Worm (Caenorhabditis elegans) whole organism, young adult: ENCODE data around the gene col-175.
"Not testable (repeated sequence)": the region's sequence is repeated elsewhere in the genome, so short reads cannot be mapped to it uniquely, and the experiment has no call there.

Source experiments
- B0035.1 ChIP-seq: sonication (generic microtip); optimal IDR thresholded peaks from 2 replicates; lab custom pipeline; 2016; ENCODE audit warnings: missing genetic modification characterization, mild to moderate bottlenecking, missing compliant biosample characterization, missing genotype, missing genetic modification reagents
- B0261.1 ChIP-seq: sonication (generic microtip); optimal IDR thresholded peaks from 2 replicates; lab custom pipeline; 2016; ENCODE audit warnings: mild to moderate bottlenecking, missing genetic modification characterization, moderate library complexity, missing compliant biosample characterization
- F23B12.7 ChIP-seq: sonication (generic microtip); optimal IDR thresholded peaks from 2 replicates; lab custom pipeline; 2017; ENCODE audit warnings: missing genetic modification characterization, mild to moderate bottlenecking, missing compliant biosample characterization, antibody characterized with exemption, moderate library complexity; ENCODE audit not compliant: insufficient read depth
- F49E8.2 ChIP-seq: sonication (generic microtip); optimal IDR thresholded peaks from 3 replicates; lab custom pipeline; 2017; ENCODE audit warnings: missing genetic modification characterization, mild to moderate bottlenecking, missing compliant biosample characterization, antibody characterized with exemption, moderate library complexity; ENCODE audit not compliant: insufficient read depth
- K12H6.12 ChIP-seq: fragments of 200-800 bp; sonication (Bioruptor generic); optimal IDR thresholded peaks from 2 replicates; lab custom pipeline; 2018; ENCODE audit warnings: mild to moderate bottlenecking, missing genetic modification characterization, missing compliant biosample characterization
- T07F8.4 ChIP-seq: sonication (generic microtip); optimal IDR thresholded peaks from 2 replicates; lab custom pipeline; 2016; ENCODE audit warnings: mild to moderate bottlenecking, missing genetic modification characterization, moderate library complexity, missing compliant biosample characterization
- T26A5.8 ChIP-seq: sonication (generic microtip); optimal IDR thresholded peaks from 2 replicates; lab custom pipeline; 2016; ENCODE audit warnings: missing genetic modification characterization, missing compliant biosample characterization
- Y53F4B.3 ChIP-seq: fragments of 200-800 bp; sonication (Bioruptor generic); IDR thresholded peaks from 2 replicates; pipeline ENCODE4 v1.3.6; 2022; ENCODE audit warnings: missing genetic modification reagents, missing genetic modification characterization, missing compliant biosample characterization
- Y67H2A.10 ChIP-seq: fragments of 200-800 bp; sonication (Bioruptor generic); conservative IDR thresholded peaks from 2 replicates; pipeline ENCODE4 v1.3.6; 2022; ENCODE audit warnings: missing genetic modification reagents, missing genetic modification characterization, missing compliant biosample characterization
- ZK185.1 ChIP-seq: sonication (generic microtip); optimal IDR thresholded peaks from 2 replicates; lab custom pipeline; 2016; ENCODE audit warnings: mild to moderate bottlenecking, missing genetic modification characterization, missing compliant biosample characterization; ENCODE audit not compliant: poor library complexity, severe bottlenecking
- akir-1 ChIP-seq: fragments of 200-800 bp; sonication (Bioruptor generic); optimal IDR thresholded peaks from 2 replicates; lab custom pipeline; 2018; ENCODE audit warnings: mild to moderate bottlenecking, missing genetic modification characterization, moderate library complexity, missing compliant biosample characterization
- bed-2 ChIP-seq: fragments of 200-800 bp; sonication (Bioruptor generic); IDR thresholded peaks from 2 replicates; pipeline ENCODE4 v1.3.6; 2022; ENCODE audit warnings: missing genetic modification reagents, missing genetic modification characterization, missing compliant biosample characterization
- cebp-1 ChIP-seq, 2 experiments: fragments of 200-800 bp in 1 of 2; sonication (Bioruptor generic) in 1 of 2; sonication (generic microtip) in 1 of 2; IDR thresholded peaks in 1 of 2; optimal IDR thresholded peaks in 1 of 2; 2 replicates each; pipeline versions ENCODE4 v1.3.6 to Lab custom; 2017 to 2022; ENCODE audit warnings: missing compliant biosample characterization in 2 of 2, missing genetic modification characterization in 2 of 2, mild to moderate bottlenecking in 1 of 2, missing genetic modification reagents in 1 of 2, moderate library complexity in 1 of 2
- ceh-40 ChIP-seq: fragments of 200-800 bp; sonication (Bioruptor generic); IDR thresholded peaks from 2 replicates; pipeline ENCODE4 v1.3.6; 2022; ENCODE audit warnings: missing genetic modification characterization, missing compliant biosample characterization
- ceh-79 ChIP-seq: sonication (generic microtip); optimal IDR thresholded peaks from 2 replicates; lab custom pipeline; 2017; ENCODE audit warnings: mild to moderate bottlenecking, missing genetic modification characterization, missing compliant biosample characterization
- die-1 ChIP-seq: sonication (generic microtip); optimal IDR thresholded peaks from 2 replicates; lab custom pipeline; 2016; ENCODE audit warnings: missing genotype, mild to moderate bottlenecking, missing genetic modification characterization, missing compliant biosample characterization
- dpl-1 ChIP-seq: fragments of 150-350 bp; optimal IDR thresholded peaks from 2 replicates; lab custom pipeline; 2014; ENCODE audit warnings: missing biosample characterization, missing genetic modification reagents, missing genetic modification characterization
- egl-18 ChIP-seq: fragments of 200-800 bp; sonication (Bioruptor generic); IDR thresholded peaks from 2 replicates; pipeline ENCODE4 v1.3.6; 2022; ENCODE audit warnings: missing genetic modification reagents, missing genetic modification characterization, missing compliant biosample characterization
- hmg-1.2 ChIP-seq: fragments of 200-800 bp; sonication (Bioruptor generic); IDR thresholded peaks from 2 replicates; pipeline ENCODE4 v1.3.6; 2022; ENCODE audit warnings: missing genetic modification reagents, missing genetic modification characterization, missing compliant biosample characterization
- lin-40 ChIP-seq: sonication (generic microtip); optimal IDR thresholded peaks from 2 replicates; lab custom pipeline; 2016; ENCODE audit warnings: missing genetic modification characterization, mild to moderate bottlenecking, missing compliant biosample characterization, missing genotype, missing genetic modification reagents
- lin-54 ChIP-seq: fragments of 200-800 bp; sonication (Bioruptor generic); optimal IDR thresholded peaks from 2 replicates; lab custom pipeline; 2018; ENCODE audit warnings: mild to moderate bottlenecking, missing genetic modification characterization, missing compliant biosample characterization
- lir-1 ChIP-seq: fragments of 200-800 bp; sonication (Bioruptor generic); conservative IDR thresholded peaks from 2 replicates; pipeline ENCODE4 v1.3.6; 2022; ENCODE audit warnings: missing genetic modification reagents, missing genetic modification characterization, missing compliant biosample characterization
- lsl-1 ChIP-seq: fragments of 200-800 bp; sonication (Bioruptor generic); optimal IDR thresholded peaks from 2 replicates; lab custom pipeline; 2018; ENCODE audit warnings: mild to moderate bottlenecking, missing genetic modification characterization, moderate library complexity, missing compliant biosample characterization
- madf-10 ChIP-seq: sonication (generic microtip); optimal IDR thresholded peaks from 2 replicates; lab custom pipeline; 2016; ENCODE audit warnings: mild to moderate bottlenecking, missing genetic modification characterization, missing compliant biosample characterization
- madf-3 ChIP-seq: fragments of 200-800 bp; sonication (Bioruptor generic); IDR thresholded peaks from 2 replicates; pipeline ENCODE4 v1.3.6; 2022; ENCODE audit warnings: missing genetic modification reagents, missing genetic modification characterization, missing compliant biosample characterization
- mcd-1 ChIP-seq: fragments of 200-800 bp; sonication (Bioruptor generic); IDR thresholded peaks from 2 replicates; pipeline ENCODE4 v1.3.6; 2022; ENCODE audit warnings: missing genetic modification reagents, missing genetic modification characterization, missing compliant biosample characterization
- mel-28 ChIP-seq: sonication (generic microtip); optimal IDR thresholded peaks from 2 replicates; lab custom pipeline; 2016; ENCODE audit warnings: borderline replicate concordance, mild to moderate bottlenecking, missing genetic modification characterization, missing compliant biosample characterization
- nfya-2 ChIP-seq: fragments of 200-800 bp; sonication (Bioruptor generic); IDR thresholded peaks from 2 replicates; pipeline ENCODE4 v1.3.6; 2022; ENCODE audit warnings: missing genetic modification reagents, missing genetic modification characterization, missing compliant biosample characterization
- nfyb-1 ChIP-seq: fragments of 200-800 bp; sonication (Bioruptor generic); IDR thresholded peaks from 2 replicates; pipeline ENCODE4 v1.3.6; 2022; ENCODE audit warnings: missing genetic modification reagents, missing genetic modification characterization, missing compliant biosample characterization
- nhr-90 ChIP-seq: sonication (generic microtip); optimal IDR thresholded peaks from 2 replicates; lab custom pipeline; 2016; ENCODE audit warnings: missing genotype, mild to moderate bottlenecking, missing genetic modification characterization, missing compliant biosample characterization
- sdz-38 ChIP-seq: sonication (generic microtip); optimal IDR thresholded peaks from 2 replicates; lab custom pipeline; 2016; ENCODE audit warnings: missing genotype, missing genetic modification characterization, missing compliant biosample characterization
- snpc-1.3 ChIP-seq: sonication (generic microtip); optimal IDR thresholded peaks from 2 replicates; lab custom pipeline; 2017; ENCODE audit warnings: missing genetic modification characterization, mild to moderate bottlenecking, missing compliant biosample characterization, antibody characterized with exemption, moderate library complexity, missing genotype, missing genetic modification reagents; ENCODE audit not compliant: insufficient read depth
- tbp1 ChIP-seq: fragments of 200-800 bp; sonication (Bioruptor generic); optimal IDR thresholded peaks from 2 replicates; lab custom pipeline; 2018; ENCODE audit warnings: mild to moderate bottlenecking, missing genetic modification characterization, missing compliant biosample characterization
- tbx-9 ChIP-seq: sonication (generic microtip); optimal IDR thresholded peaks from 2 replicates; lab custom pipeline; 2016; ENCODE audit warnings: borderline replicate concordance, missing genetic modification characterization, inconsistent platforms, missing compliant biosample characterization
- zim-3 ChIP-seq: sonication (generic microtip); optimal IDR thresholded peaks from 2 replicates; lab custom pipeline; 2017; ENCODE audit warnings: mild to moderate bottlenecking, missing genetic modification characterization, moderate library complexity, missing compliant biosample characterization
- ztf-25 ChIP-seq: fragments of 200-800 bp; sonication (Bioruptor generic); IDR thresholded peaks from 2 replicates; pipeline ENCODE4 v1.3.6; 2022; ENCODE audit warnings: missing genetic modification reagents, missing genetic modification characterization, missing compliant biosample characterization

Gene col-175

ce11 chrX:9204986-9205385, 29.4 kb downstream of the col-175 start:
- TF ChIP-seq bed-2 (GFP tag; lab: Robert Waterston, UW) (no peak), F23B12.7 (tag; lab: Kevin White, UChicago) (no peak), lsl-1 (GFP tag; lab: Kevin White, UChicago) (no peak), madf-10 (tag; lab: Kevin White, UChicago) (no peak), T07F8.4 (tag; lab: Kevin White, UChicago) (no peak), lin-54 (no peak), madf-3 (no peak), B0035.1 (tag; lab: Kevin White, UChicago) (no peak), T26A5.8 (no peak), K12H6.12 (tag; lab: Kevin White, UChicago) (no peak), ztf-25 (no peak), dpl-1 (GFP tag; lab: Kevin White, UChicago) (no peak)

DNA sequence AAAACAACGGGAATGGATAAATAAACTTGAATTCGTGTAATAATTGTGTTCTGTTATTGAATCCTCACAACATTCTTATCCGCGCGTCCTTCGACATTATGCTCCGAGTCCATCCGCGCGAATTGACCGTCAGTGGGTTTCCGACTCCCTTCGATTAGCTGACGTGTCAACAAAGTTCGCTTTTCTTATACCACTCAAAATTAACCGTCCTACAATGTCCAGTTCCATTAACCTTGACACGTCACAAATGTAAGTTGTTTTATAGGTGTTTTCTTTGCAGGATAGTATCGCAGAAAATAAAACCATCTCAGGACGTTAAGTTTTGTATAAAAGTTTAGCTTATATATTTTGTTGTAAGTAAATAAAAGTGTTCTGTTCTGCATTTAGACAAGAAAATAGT, 30.9 kb downstream of the col-175 start, which contains the start of gene crb-3:
crb-3 (plus strand) TSS at position 301 of the 400 bp plus-strand sequence.
- TF ChIP-seq B0261.1 (tag; lab: Kevin White, UChicago); T07F8.4 (tag; lab: Kevin White, UChicago); akir-1 (GFP tag; lab: Kevin White, UChicago): not testable (repeated sequence)
- TF ChIP-seq, all 124 proteins: peak for 0; not testable (repeated sequence) for 124

DNA sequence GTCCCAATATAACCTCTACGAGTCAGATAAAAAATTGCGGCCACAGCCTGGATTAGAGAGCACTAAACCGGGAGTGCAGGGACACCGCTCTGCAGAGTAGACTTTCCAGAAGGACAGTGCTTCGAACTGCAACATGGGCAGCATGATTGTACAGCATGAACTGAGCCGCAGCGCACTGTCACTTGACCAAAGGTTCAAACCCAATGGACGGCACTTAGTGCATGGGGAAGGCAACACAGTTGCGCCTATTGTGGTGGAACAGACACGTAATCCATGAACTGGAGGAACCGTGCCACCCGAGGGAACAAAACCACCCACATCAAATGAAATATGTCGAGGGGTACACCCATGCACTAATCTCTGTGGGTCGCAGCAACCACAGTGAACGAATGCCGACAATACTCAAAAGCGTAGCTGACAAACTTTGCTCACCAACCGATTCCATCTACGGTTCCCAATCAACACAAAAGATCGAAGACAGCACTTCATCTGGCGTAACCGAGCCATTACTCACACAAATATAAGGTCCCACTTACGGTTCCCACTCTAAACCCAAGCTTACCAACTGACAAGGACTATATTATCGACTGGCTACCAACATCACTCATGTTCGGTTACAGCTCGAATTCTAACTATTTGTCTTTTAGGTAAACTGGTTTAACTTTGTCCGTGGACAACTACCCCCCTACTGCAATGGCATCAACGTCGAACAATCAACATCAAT, 38.9 kb downstream of the col-175 start:
- TF ChIP-seq dpl-1 (GFP tag; lab: Kevin White, UChicago) (no peak), mcd-1 (GFP tag; lab: Robert Waterston, UW) (no peak), hmg-1.2 (GFP tag; lab: Robert Waterston, UW) (no peak), nfyb-1 (GFP tag; lab: Robert Waterston, UW) (no peak), sdz-38 (tag; lab: Kevin White, UChicago) (no peak), ceh-40 (GFP tag; lab: Robert Waterston, UW) (no peak), ZK185.1 (tag; lab: Kevin White, UChicago) (no peak), lir-1 (GFP tag; lab: Robert Waterston, UW) (no peak), mel-28 (tag; lab: Kevin White, UChicago) (no peak), die-1 (tag; lab: Kevin White, UChicago) (no peak), nfya-2 (GFP tag; lab: Robert Waterston, UW) (no peak), nhr-90 (tag; lab: Kevin White, UChicago) (no peak), T26A5.8 (no peak), zim-3 (tag; lab: Kevin White, UChicago) (no peak), snpc-1.3 (tag; lab: Kevin White, UChicago) (no peak)

DNA sequence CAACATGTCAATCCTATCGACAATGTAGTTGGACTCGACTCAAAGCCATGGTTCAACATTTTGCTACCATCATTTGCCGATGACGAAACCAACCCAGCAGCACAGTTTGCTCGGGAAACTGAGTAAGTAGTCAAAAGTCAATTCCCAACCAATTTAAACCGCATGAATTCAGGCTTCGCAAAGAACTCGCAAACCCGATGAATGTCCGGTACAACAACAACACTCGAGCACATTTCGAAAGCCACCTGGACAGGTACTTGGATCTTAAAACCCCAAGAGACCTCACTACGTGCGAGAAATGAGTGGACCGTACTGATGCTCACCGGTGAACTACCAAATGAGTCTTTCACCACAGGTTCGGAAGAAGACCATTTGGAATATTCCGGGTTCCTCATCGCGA, 40.3 kb downstream of the col-175 start:
- TF ChIP-seq tbx-9 (tag; lab: Kevin White, UChicago) (no peak), lsl-1 (GFP tag; lab: Kevin White, UChicago) (no peak), tbp1 (GFP tag; lab: Kevin White, UChicago) (no peak), madf-10 (tag; lab: Kevin White, UChicago) (no peak), ZK185.1 (tag; lab: Kevin White, UChicago) (no peak), F49E8.2 (tag; lab: Kevin White, UChicago) (no peak), T07F8.4 (tag; lab: Kevin White, UChicago) (no peak), egl-18 (GFP tag; lab: Robert Waterston, UW) (no peak), Y67H2A.10 (GFP tag; lab: Robert Waterston, UW) (no peak), Y53F4B.3 (GFP tag; lab: Robert Waterston, UW) (no peak), ceh-79 (tag; lab: Kevin White, UChicago) (no peak), cebp-1 (GFP tag; IDR thresholded peaks at IDR 0.05; lab: Robert Waterston, UW) (no peak), cebp-1 (tag; optimal IDR thresholded peaks at IDR 0.05; lab: Kevin White, UChicago) (no peak), lin-40 (no peak)
- TF ChIP-seq, all 124 proteins: peak for 0
